Worm (Caenorhabditis elegans): ENCODE results near the gene pycr-4.

Gene pycr-4

ce11 chrIV:7486201-7486947 lies 9.3 kb upstream of the pycr-4 start, which contains the start of the genes his-61 and his-62 (continued):
- TF ChIP-seq dmd-4 (tag; optimal IDR thresholded peaks at IDR 0.05; ENCODE audit: borderline replicate concordance) = peak; percentile 39
- no peak for TF ChIP-seq elt-4 (tag; optimal IDR thresholded peaks at IDR 0.05)
- TF ChIP-seq K02D7.2 (tag; optimal IDR thresholded peaks at IDR 0.05) = no peak
- TF ChIP-seq ets-4 (tag; optimal IDR thresholded peaks at IDR 0.05) = peak; percentile 61
- TF ChIP-seq pros-1 (tag; optimal IDR thresholded peaks at IDR 0.05) = peak; percentile 78
- peak; percentile 65 for TF ChIP-seq unc-86 (tag; optimal IDR thresholded peaks at IDR 0.05)
- no peak for TF ChIP-seq eyg-1 (tag; optimal IDR thresholded peaks at IDR 0.05)
- TF ChIP-seq ceh-31 (tag; optimal IDR thresholded peaks at IDR 0.05) = peak; percentile 95
- TF ChIP-seq rnt-1 (tag; optimal IDR thresholded peaks at IDR 0.05) = peak; percentile 65
- TF ChIP-seq ceh-30 (tag; optimal IDR thresholded peaks at IDR 0.05) = no peak
- TF ChIP-seq hlh-15 (tag; optimal IDR thresholded peaks at IDR 0.05) = no peak
- TF ChIP-seq ceh-22 (tag; optimal IDR thresholded peaks at IDR 0.05) = no peak
- TF ChIP-seq fkh-10 (GFP tag; optimal IDR thresholded peaks at IDR 0.05) = no peak
- no peak for TF ChIP-seq C38D4.7 (GFP tag; optimal IDR thresholded peaks at IDR 0.05)
- no peak for TF ChIP-seq Y22D7AL.16 (tag; optimal IDR thresholded peaks at IDR 0.05)
- no peak for TF ChIP-seq ttx-3 (tag; optimal IDR thresholded peaks at IDR 0.05)

ce11 chrIV:7478134-7478533 lies 1.0 kb upstream of the pycr-4 start, which contains the start of gene rod-1:
TSS of gene rod-1 (plus strand) at chrIV:7478452.
- TF ChIP-seq ceh-34 (tag; optimal IDR thresholded peaks at IDR 0.05) = no peak
- no peak for TF ChIP-seq F13H6.1 (tag; optimal IDR thresholded peaks at IDR 0.05)

ce11 chrIV:7477697-7478096 lies 600 bp upstream of the pycr-4 start:
- no peak for TF ChIP-seq elt-4 (tag; optimal IDR thresholded peaks at IDR 0.05)
- TF ChIP-seq hlh-8 (tag; optimal IDR thresholded peaks at IDR 0.05) = no peak
- no peak for TF ChIP-seq nhr-11 (tag; optimal IDR thresholded peaks at IDR 0.05)
- no peak for TF ChIP-seq madf-2 (tag; optimal IDR thresholded peaks at IDR 0.05)
- no peak for TF ChIP-seq zip-5 (tag; optimal IDR thresholded peaks at IDR 0.05)
- no peak for TF ChIP-seq syd-9 (tag; optimal IDR thresholded peaks at IDR 0.05)
- no peak for TF ChIP-seq lim-6 (tag; optimal IDR thresholded peaks at IDR 0.05)
- no peak for TF ChIP-seq C08G9.2 (tag; optimal IDR thresholded peaks at IDR 0.05)
- TF ChIP-seq dmd-4 (tag; optimal IDR thresholded peaks at IDR 0.05; ENCODE audit: borderline replicate concordance) = no peak
- TF ChIP-seq eyg-1 (tag; optimal IDR thresholded peaks at IDR 0.05) = no peak
- TF ChIP-seq K09A11.1 (tag; optimal IDR thresholded peaks at IDR 0.05; ENCODE audit: insufficient read depth) = no peak

- no peak for TF ChIP-seq K02D7.2 (tag; optimal IDR thresholded peaks at IDR 0.05)
- TF ChIP-seq lim-6 (tag; optimal IDR thresholded peaks at IDR 0.05) = no peak
- TF ChIP-seq ahr-1 (tag; optimal IDR thresholded peaks at IDR 0.05) = no peak
- no peak for TF ChIP-seq hlh-13 (GFP tag; optimal IDR thresholded peaks at IDR 0.05)
- TF ChIP-seq che-1 (tag; optimal IDR thresholded peaks at IDR 0.05) = no peak
- no peak for TF ChIP-seq mec-3 (tag; optimal IDR thresholded peaks at IDR 0.05; ENCODE audit: borderline replicate concordance)
- TF ChIP-seq ceh-24 (tag; optimal IDR thresholded peaks at IDR 0.05) = no peak
- TF ChIP-seq hlh-6 (tag; optimal IDR thresholded peaks at IDR 0.05) = no peak
- no peak for TF ChIP-seq fax-1 (tag; optimal IDR thresholded peaks at IDR 0.05)
Observed at ce11 chrIV:7474826-7475225, 2.3 kb downstream of the pycr-4 start, which contains the start of gene slc-25A18.2. TSS of gene slc-25A18.2 (plus strand) at chrIV:7475041.

- TF ChIP-seq ahr-1 (tag; optimal IDR thresholded peaks at IDR 0.05) (no peak), dmd-4 (tag; optimal IDR thresholded peaks at IDR 0.05; ENCODE audit: borderline replicate concordance) (no peak)
Observed at ce11 chrIV:7473159-7473649, 3.9 kb downstream of the pycr-4 start, which contains the start of the genes plk-3 and F55G1.6. TSS of gene plk-3 (minus strand) at chrIV:7473209. TSS of gene F55G1.6 (plus strand) at chrIV:7473517.

All from whole organism, late embryonic.